Fruit fly (Drosophila melanogaster): ENCODE measurements around the gene CG7142.

The CG7142 gene

dm6 chr3R:18279494-18279893, at the start of gene CG7142:
Gene CG7142 (minus strand): TSS chr3R:18279522.
- TF ChIP-seq CG9948 (tag; optimal IDR thresholded peaks at IDR 0.05) (no peak), CG12605 (GFP tag; IDR thresholded peaks at IDR 0.05) (no peak), CG14655 (GFP tag; optimal IDR thresholded peaks at IDR 0.05) (no peak), fd96Ca (GFP tag; IDR thresholded peaks at IDR 0.05) (no peak), CG4496 (GFP tag; IDR thresholded peaks at IDR 0.05) (no peak), CG17806 (tag; optimal IDR thresholded peaks at IDR 0.05) (no peak), CG32121 (GFP tag; IDR thresholded peaks at IDR 0.05) (no peak), CG34367 (tag; optimal IDR thresholded peaks at IDR 0.05) (no peak), CG10348 (GFP tag; IDR thresholded peaks at IDR 0.05) (no peak), D1 (tag; optimal IDR thresholded peaks at IDR 0.05) (no peak), Snoo (tag; optimal IDR thresholded peaks at IDR 0.05) (no peak), rn (GFP tag; IDR thresholded peaks at IDR 0.05) (no peak), Pif1A (GFP tag; optimal IDR thresholded peaks at IDR 0.05) (no peak), CG8159 (tag; optimal IDR thresholded peaks at IDR 0.05) (no peak)

dm6 chr3R:18328842-18329241, 49.5 kb upstream of the CG7142 start, which contains the start of gene naz:
Gene naz (minus strand): TSS chr3R:18328942.
- peak; percentile 5 for TF ChIP-seq CG14655 (GFP tag; optimal IDR thresholded peaks at IDR 0.05)
- no peak for TF ChIP-seq gl (tag; optimal IDR thresholded peaks at IDR 0.05)

dm6 chr3R:18314824-18315690, 35.7 kb upstream of the CG7142 start:
- peak; percentile 15 for TF ChIP-seq EcR (GFP tag; optimal IDR thresholded peaks at IDR 0.05)
- no peak for TF ChIP-seq rn (GFP tag; IDR thresholded peaks at IDR 0.05)
- TF ChIP-seq CG10348 (GFP tag; IDR thresholded peaks at IDR 0.05), result no peak
- TF ChIP-seq CG14655 (GFP tag; optimal IDR thresholded peaks at IDR 0.05), result no peak
- peak; percentile 73 for TF ChIP-seq CG4496 (GFP tag; IDR thresholded peaks at IDR 0.05)
- TF ChIP-seq CG13204 (GFP tag; optimal IDR thresholded peaks at IDR 0.05), result no peak
- TF ChIP-seq CG9948 (tag; optimal IDR thresholded peaks at IDR 0.05), result no peak
- TF ChIP-seq Pif1A (GFP tag; optimal IDR thresholded peaks at IDR 0.05), result no peak
- TF ChIP-seq Pif1B (GFP tag; optimal IDR thresholded peaks at IDR 0.05), result no peak
- TF ChIP-seq CG34367 (tag; optimal IDR thresholded peaks at IDR 0.05), result no peak
- TF ChIP-seq CG12605 (GFP tag; IDR thresholded peaks at IDR 0.05), result no peak
- TF ChIP-seq CG15710 (tag; optimal IDR thresholded peaks at IDR 0.05), result no peak
- TF ChIP-seq CG8301 (tag; optimal IDR thresholded peaks at IDR 0.05), result no peak
- no peak for TF ChIP-seq CG8159 (tag; optimal IDR thresholded peaks at IDR 0.05)
- TF ChIP-seq fd96Ca (GFP tag; IDR thresholded peaks at IDR 0.05), result peak; percentile 64; the same call in 1 of the 3 replicates
- TF ChIP-seq CG17806 (tag; optimal IDR thresholded peaks at IDR 0.05), result no peak
- no peak for TF ChIP-seq gl (tag; optimal IDR thresholded peaks at IDR 0.05)
- TF ChIP-seq CG32121 (GFP tag; IDR thresholded peaks at IDR 0.05), result peak; percentile 66
- TF ChIP-seq D1 (tag; optimal IDR thresholded peaks at IDR 0.05), result no peak
- TF ChIP-seq Snoo (tag; optimal IDR thresholded peaks at IDR 0.05), result no peak
- peak; percentile 55 for TF ChIP-seq Ets98B (GFP tag; IDR thresholded peaks at IDR 0.05)

- TF ChIP-seq CG32121 (GFP tag; IDR thresholded peaks at IDR 0.05) (no peak), EcR (GFP tag; optimal IDR thresholded peaks at IDR 0.05) (no peak), CG34367 (tag; optimal IDR thresholded peaks at IDR 0.05) (no peak), CG8159 (tag; optimal IDR thresholded peaks at IDR 0.05) (no peak), CG4496 (GFP tag; IDR thresholded peaks at IDR 0.05) (peak; percentile 77), CG12605 (GFP tag; IDR thresholded peaks at IDR 0.05) (peak; percentile 26; the same call in 1 of the 2 replicates), gl (tag; optimal IDR thresholded peaks at IDR 0.05) (peak; percentile 14), CG17806 (tag; optimal IDR thresholded peaks at IDR 0.05) (no peak), Ets98B (GFP tag; IDR thresholded peaks at IDR 0.05) (peak; percentile 15; the same call in 1 of the 2 replicates), fd96Ca (GFP tag; IDR thresholded peaks at IDR 0.05) (no peak; the same call in 2 of the 3 replicates)
Measured at dm6 chr3R:18314320-18314719, 35.0 kb upstream of the CG7142 start, which contains the start of gene PKD. Gene PKD (minus strand): TSS chr3R:18314407.

dm6 chr3R:18312761-18313160, 33.4 kb upstream of the CG7142 start:
- TF ChIP-seq fd96Ca (GFP tag; IDR thresholded peaks at IDR 0.05), result 0 out of 3 replicates have a peak, but pooled peaks have one; percentile 7
- TF ChIP-seq CG32121 (GFP tag; IDR thresholded peaks at IDR 0.05), result no peak
- TF ChIP-seq CG8159 (tag; optimal IDR thresholded peaks at IDR 0.05), result peak; percentile 7
- TF ChIP-seq CG17806 (tag; optimal IDR thresholded peaks at IDR 0.05), result no peak
- TF ChIP-seq Pif1A (GFP tag; optimal IDR thresholded peaks at IDR 0.05), result peak; percentile 24
- TF ChIP-seq CG12605 (GFP tag; IDR thresholded peaks at IDR 0.05), result no peak
- TF ChIP-seq CG4496 (GFP tag; IDR thresholded peaks at IDR 0.05), result no peak
- no peak for TF ChIP-seq EcR (GFP tag; optimal IDR thresholded peaks at IDR 0.05)
- no peak for TF ChIP-seq rn (GFP tag; IDR thresholded peaks at IDR 0.05)
- TF ChIP-seq Pif1B (GFP tag; optimal IDR thresholded peaks at IDR 0.05), result no peak
- TF ChIP-seq Snoo (tag; optimal IDR thresholded peaks at IDR 0.05), result no peak
- no peak for TF ChIP-seq CG9948 (tag; optimal IDR thresholded peaks at IDR 0.05)
- TF ChIP-seq Ets98B (GFP tag; IDR thresholded peaks at IDR 0.05), result no peak
- no peak for TF ChIP-seq CG8301 (tag; optimal IDR thresholded peaks at IDR 0.05)
- no peak for TF ChIP-seq D1 (tag; optimal IDR thresholded peaks at IDR 0.05)
- TF ChIP-seq CG14655 (GFP tag; optimal IDR thresholded peaks at IDR 0.05), result peak; percentile 19

dm6 chr3R:18311368-18311919, 32.1 kb upstream of the CG7142 start:
- no peak for TF ChIP-seq Pif1A (GFP tag; optimal IDR thresholded peaks at IDR 0.05)
- TF ChIP-seq Pif1B (GFP tag; optimal IDR thresholded peaks at IDR 0.05), result no peak
- peak; percentile 70; the same call in 2 of the 3 replicates for TF ChIP-seq fd96Ca (GFP tag; IDR thresholded peaks at IDR 0.05)
- peak; percentile 13 for TF ChIP-seq CG8301 (tag; optimal IDR thresholded peaks at IDR 0.05)
- peak; percentile 34 for TF ChIP-seq CG14655 (GFP tag; optimal IDR thresholded peaks at IDR 0.05)
- TF ChIP-seq CG15710 (tag; optimal IDR thresholded peaks at IDR 0.05), result peak; percentile 60
- TF ChIP-seq gl (tag; optimal IDR thresholded peaks at IDR 0.05), result peak; percentile 42
- TF ChIP-seq CG9948 (tag; optimal IDR thresholded peaks at IDR 0.05), result peak; percentile 49
- no peak for TF ChIP-seq rn (GFP tag; IDR thresholded peaks at IDR 0.05)
- no peak for TF ChIP-seq D1 (tag; optimal IDR thresholded peaks at IDR 0.05)
- TF ChIP-seq CG10348 (GFP tag; IDR thresholded peaks at IDR 0.05), result 0 out of 2 replicates have a peak, but pooled peaks have one; percentile 18
- TF ChIP-seq CG8159 (tag; optimal IDR thresholded peaks at IDR 0.05), result peak; percentile 74
- peak; percentile 47; the same call in 1 of the 2 replicates for TF ChIP-seq Ets98B (GFP tag; IDR thresholded peaks at IDR 0.05)
- 0 out of 2 replicates have a peak, but pooled peaks have one; percentile 26 for TF ChIP-seq CG32121 (GFP tag; IDR thresholded peaks at IDR 0.05)
- TF ChIP-seq EcR (GFP tag; optimal IDR thresholded peaks at IDR 0.05), result peak; percentile 84
- TF ChIP-seq CG34367 (tag; optimal IDR thresholded peaks at IDR 0.05), result peak; percentile 8
- peak; percentile 85 for TF ChIP-seq CG13204 (GFP tag; optimal IDR thresholded peaks at IDR 0.05)
- peak; percentile 76 for TF ChIP-seq CG4496 (GFP tag; IDR thresholded peaks at IDR 0.05)
- TF ChIP-seq CG17806 (tag; optimal IDR thresholded peaks at IDR 0.05), result no peak
- no peak for TF ChIP-seq Snoo (tag; optimal IDR thresholded peaks at IDR 0.05)
- 0 out of 2 replicates have a peak, but pooled peaks have one; percentile 13 for TF ChIP-seq CG12605 (GFP tag; IDR thresholded peaks at IDR 0.05)
